Fruit fly (Drosophila melanogaster): Measurements from ENCODE around the gene CG16721.
A peak's percentile ranks its signal among the peaks of the same experiment; 100 is the strongest.

The CG16721 gene

DNA sequence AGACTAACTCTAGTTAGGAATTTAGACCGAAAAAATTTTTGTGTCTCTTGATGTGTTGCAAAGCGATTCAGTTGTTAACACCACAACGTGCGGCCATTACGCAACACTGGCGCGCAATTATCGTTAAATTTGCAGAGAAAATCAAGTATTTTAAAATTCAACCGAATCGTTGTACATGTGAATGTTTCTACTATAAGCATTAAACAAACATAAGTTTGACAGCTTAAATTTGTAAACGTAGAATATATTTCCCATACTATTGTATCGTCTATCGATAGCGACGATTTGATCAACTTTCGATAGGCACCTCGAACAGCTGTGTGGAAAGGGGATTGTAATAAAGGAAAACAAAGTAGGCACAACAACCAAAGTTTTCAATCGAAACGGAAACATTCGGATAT lies at the start of gene CG16721, which contains the start of gene Usp30 (continued):
- TF ChIP-seq sc (optimal IDR thresholded peaks at IDR 0.05), result no peak
- no peak for TF ChIP-seq sc (GFP tag; optimal IDR thresholded peaks at IDR 0.05)
- no peak for TF ChIP-seq Adf1 (GFP tag; IDR thresholded peaks at IDR 0.05)
- no peak for TF ChIP-seq dimm (GFP tag; IDR thresholded peaks at IDR 0.05)
- peak; percentile 57; the same call in 1 of the 3 replicates for TF ChIP-seq Opbp (GFP tag; IDR thresholded peaks at IDR 0.05; ENCODE audit: partially characterized antibody)
- TF ChIP-seq CG10654 (GFP tag; optimal IDR thresholded peaks at IDR 0.05), result peak; percentile 17
- TF ChIP-seq Hr39 (optimal IDR thresholded peaks at IDR 0.05), result no peak
- no peak for TF ChIP-seq emc (GFP tag; optimal IDR thresholded peaks at IDR 0.05)
- peak; percentile 43 for TF ChIP-seq mirr (GFP tag; optimal IDR thresholded peaks at IDR 0.05)
- TF ChIP-seq CG33213 (GFP tag; optimal IDR thresholded peaks at IDR 0.05), result peak; percentile 60
- TF ChIP-seq MESR4 (GFP tag; optimal IDR thresholded peaks at IDR 0.05), result peak; percentile 75
- TF ChIP-seq abd-A (tag; optimal IDR thresholded peaks at IDR 0.05), result no peak
- no peak for TF ChIP-seq Oli (tag; optimal IDR thresholded peaks at IDR 0.05)
- TF ChIP-seq HLHmδ (GFP tag; optimal IDR thresholded peaks at IDR 0.05), result no peak
- TF ChIP-seq dm (GFP tag; optimal IDR thresholded peaks at IDR 0.05), result peak; percentile 54
- peak; percentile 24; the same call in 1 of the 2 replicates for TF ChIP-seq CG17328 (GFP tag; IDR thresholded peaks at IDR 0.05)
- no peak for TF ChIP-seq CG3407 (GFP tag; optimal IDR thresholded peaks at IDR 0.05)
- TF ChIP-seq CG7556 (GFP tag; optimal IDR thresholded peaks at IDR 0.05), result peak; percentile 29
- TF ChIP-seq disco-r (GFP tag; optimal IDR thresholded peaks at IDR 0.05), result no peak
- no peak for TF ChIP-seq prd (optimal IDR thresholded peaks at IDR 0.05)
- TF ChIP-seq prd (GFP tag; IDR thresholded peaks at IDR 0.05), result 0 out of 3 replicates have a peak, but pooled peaks have one; percentile 5
- TF ChIP-seq CG2199 (GFP tag; IDR thresholded peaks at IDR 0.05), result no peak
- 0 out of 2 replicates have a peak, but pooled peaks have one; percentile 8 for TF ChIP-seq CG14014 (GFP tag; IDR thresholded peaks at IDR 0.05)
- TF ChIP-seq chm (GFP tag; IDR thresholded peaks at IDR 0.05), result no peak
- TF ChIP-seq CG31388 (GFP tag; optimal IDR thresholded peaks at IDR 0.05), result no peak
- TF ChIP-seq lab (GFP tag; optimal IDR thresholded peaks at IDR 0.05), result no peak
- no peak for TF ChIP-seq CG9215 (GFP tag; IDR thresholded peaks at IDR 0.05)
- TF ChIP-seq zfh2 (GFP tag; optimal IDR thresholded peaks at IDR 0.05), result peak; percentile 76
- TF ChIP-seq CG2129 (GFP tag; IDR thresholded peaks at IDR 0.05; ENCODE audit: partially characterized antibody), result peak; percentile 52; the same call in 1 of the 2 replicates
- TF ChIP-seq pzg (GFP tag; optimal IDR thresholded peaks at IDR 0.05), result peak; percentile 80
- no peak for TF ChIP-seq sr (GFP tag; IDR thresholded peaks at IDR 0.05)
- TF ChIP-seq al (GFP tag; IDR thresholded peaks at IDR 0.05), result no peak
- no peak for TF ChIP-seq CG8388 (GFP tag; optimal IDR thresholded peaks at IDR 0.05)
- TF ChIP-seq Dek (tag; optimal IDR thresholded peaks at IDR 0.05), result no peak
- TF ChIP-seq CG12219 (GFP tag; optimal IDR thresholded peaks at IDR 0.05), result peak; percentile 1
- no peak for TF ChIP-seq CG7271 (tag; optimal IDR thresholded peaks at IDR 0.05)
- TF ChIP-seq danr (GFP tag; IDR thresholded peaks at IDR 0.05), result no peak
- no peak for TF ChIP-seq lmd (GFP tag; IDR thresholded peaks at IDR 0.05)
- TF ChIP-seq YL-1 (GFP tag; optimal IDR thresholded peaks at IDR 0.05), result peak; percentile 2
- TF ChIP-seq GATAe (GFP tag; conservative IDR thresholded peaks at IDR 0.05), result no peak
- TF ChIP-seq ham (GFP tag; IDR thresholded peaks at IDR 0.05), result no peak
- no peak for TF ChIP-seq CG5245 (GFP tag; optimal IDR thresholded peaks at IDR 0.05)
- TF ChIP-seq CG6854 (GFP tag; optimal IDR thresholded peaks at IDR 0.05), result no peak
- no peak for TF ChIP-seq Aef1 (GFP tag; IDR thresholded peaks at IDR 0.05)
- TF ChIP-seq cwo (GFP tag; optimal IDR thresholded peaks at IDR 0.05), result no peak
- TF ChIP-seq CG6683 (GFP tag; optimal IDR thresholded peaks at IDR 0.05), result no peak
- no peak for TF ChIP-seq tio (GFP tag; optimal IDR thresholded peaks at IDR 0.05)
- no peak for TF ChIP-seq CG1832 (GFP tag; optimal IDR thresholded peaks at IDR 0.05)
- peak; percentile 31 for TF ChIP-seq jumu (GFP tag; optimal IDR thresholded peaks at IDR 0.05)
- peak; percentile 38 for TF ChIP-seq slou (GFP tag; optimal IDR thresholded peaks at IDR 0.05)
- TF ChIP-seq hbn (GFP tag; IDR thresholded peaks at IDR 0.05; ENCODE audit: partially characterized antibody), result peak; percentile 69
- peak; percentile 37 for TF ChIP-seq tx (GFP tag; optimal IDR thresholded peaks at IDR 0.05)
